Worm (Caenorhabditis elegans): Measurements from ENCODE around the gene cyp-13A12.

cyp-13A12 gene

DNA sequence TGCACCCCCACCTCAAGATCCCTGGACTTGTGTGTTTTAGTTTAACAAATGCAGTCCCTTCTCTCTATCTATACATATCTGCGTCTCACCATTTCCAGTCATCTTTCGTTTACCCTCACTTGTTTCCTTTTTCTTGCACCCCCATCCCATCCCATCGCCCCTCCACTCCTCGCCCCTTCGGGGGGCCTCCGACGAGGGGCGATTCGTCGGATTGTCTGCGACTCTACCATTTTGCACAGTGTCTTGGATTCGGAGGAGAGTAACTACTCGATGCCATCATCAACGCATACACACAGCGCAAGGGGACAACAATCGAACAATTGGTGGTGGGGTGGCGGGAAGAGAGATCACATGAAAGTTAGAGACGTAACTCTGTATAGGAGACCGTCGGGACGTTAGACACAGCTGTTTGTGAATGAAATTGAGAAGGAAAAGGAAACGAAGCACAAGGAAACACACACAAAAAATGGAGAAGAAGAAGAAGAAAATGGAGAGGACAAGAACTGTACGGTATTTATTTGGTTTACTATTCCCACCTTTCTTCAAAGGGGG lies 38.1 kb downstream of the cyp-13A12 start (continued):
- TF ChIP-seq nhr-11 (tag; optimal IDR thresholded peaks at IDR 0.05), result no peak
- peak; percentile 95 for TF ChIP-seq ref-2 (tag; optimal IDR thresholded peaks at IDR 0.05)
- no peak for TF ChIP-seq fkh-6 (tag; optimal IDR thresholded peaks at IDR 0.05)
- TF ChIP-seq sox-4 (tag; optimal IDR thresholded peaks at IDR 0.05), result no peak
- no peak for TF ChIP-seq mec-3 (tag; optimal IDR thresholded peaks at IDR 0.05; ENCODE audit: borderline replicate concordance)
- no peak for TF ChIP-seq pqm-1 (tag; optimal IDR thresholded peaks at IDR 0.05)
- peak; percentile 87 for TF ChIP-seq pha-2 (tag; optimal IDR thresholded peaks at IDR 0.05)
- TF ChIP-seq ceh-34 (tag; optimal IDR thresholded peaks at IDR 0.05), result peak; percentile 96
- peak; percentile 92 for TF ChIP-seq ceh-19 (GFP tag; optimal IDR thresholded peaks at IDR 0.05)
- TF ChIP-seq ceh-30 (tag; optimal IDR thresholded peaks at IDR 0.05), result peak; percentile 56
- no peak for TF ChIP-seq zip-5 (tag; optimal IDR thresholded peaks at IDR 0.05)
- TF ChIP-seq dve-1 (tag; optimal IDR thresholded peaks at IDR 0.05), result peak; percentile 58
- TF ChIP-seq unc-3 (GFP tag; conservative IDR thresholded peaks at IDR 0.05), result no peak
- TF ChIP-seq unc-3 (tag; optimal IDR thresholded peaks at IDR 0.05), result peak; percentile 79
- TF ChIP-seq elt-4 (tag; optimal IDR thresholded peaks at IDR 0.05), result no peak
- peak; percentile 51 for TF ChIP-seq hlh-15 (tag; optimal IDR thresholded peaks at IDR 0.05)
- TF ChIP-seq ets-4 (tag; optimal IDR thresholded peaks at IDR 0.05), result peak; percentile 77
- peak; percentile 54 for TF ChIP-seq ceh-48 (tag; optimal IDR thresholded peaks at IDR 0.05)
- peak; percentile 75 for TF ChIP-seq T23F11.4 (GFP tag; optimal IDR thresholded peaks at IDR 0.05)
- peak; percentile 35 for TF ChIP-seq nhr-232 (tag; optimal IDR thresholded peaks at IDR 0.05)
- peak; percentile 65 for TF ChIP-seq syd-9 (tag; optimal IDR thresholded peaks at IDR 0.05)
- TF ChIP-seq pha-4 (tag; optimal IDR thresholded peaks at IDR 0.05), result no peak
- TF ChIP-seq che-1 (tag; optimal IDR thresholded peaks at IDR 0.05), result peak; percentile 61
- peak; percentile 88 for TF ChIP-seq dmd-4 (tag; optimal IDR thresholded peaks at IDR 0.05; ENCODE audit: borderline replicate concordance)
- peak; percentile 50 for TF ChIP-seq hlh-6 (tag; optimal IDR thresholded peaks at IDR 0.05)
- TF ChIP-seq ceh-9 (tag; optimal IDR thresholded peaks at IDR 0.05), result no peak
- TF ChIP-seq pag-3 (tag; optimal IDR thresholded peaks at IDR 0.05; ENCODE audit: borderline replicate concordance), result peak; percentile 51
- peak; percentile 63 for TF ChIP-seq pat-9 (tag; optimal IDR thresholded peaks at IDR 0.05)
- peak; percentile 54 for TF ChIP-seq lim-6 (tag; optimal IDR thresholded peaks at IDR 0.05)
- peak; percentile 48 for TF ChIP-seq eyg-1 (tag; optimal IDR thresholded peaks at IDR 0.05)
- peak; percentile 74 for TF ChIP-seq unc-86 (tag; optimal IDR thresholded peaks at IDR 0.05)
- TF ChIP-seq ceh-14 (tag; optimal IDR thresholded peaks at IDR 0.05), result peak; percentile 84
- TF ChIP-seq fkh-10 (GFP tag; optimal IDR thresholded peaks at IDR 0.05), result peak; percentile 23
- peak; percentile 86 for TF ChIP-seq ceh-2 (tag; optimal IDR thresholded peaks at IDR 0.05)
- no peak for TF ChIP-seq npax-4 (tag; optimal IDR thresholded peaks at IDR 0.05)
- peak; percentile 93 for TF ChIP-seq hlh-30 (tag; optimal IDR thresholded peaks at IDR 0.05; ENCODE audit: insufficient read depth)
- no peak for TF ChIP-seq C38D4.7 (GFP tag; optimal IDR thresholded peaks at IDR 0.05)
- peak; percentile 61 for TF ChIP-seq madf-2 (tag; optimal IDR thresholded peaks at IDR 0.05)

DNA sequence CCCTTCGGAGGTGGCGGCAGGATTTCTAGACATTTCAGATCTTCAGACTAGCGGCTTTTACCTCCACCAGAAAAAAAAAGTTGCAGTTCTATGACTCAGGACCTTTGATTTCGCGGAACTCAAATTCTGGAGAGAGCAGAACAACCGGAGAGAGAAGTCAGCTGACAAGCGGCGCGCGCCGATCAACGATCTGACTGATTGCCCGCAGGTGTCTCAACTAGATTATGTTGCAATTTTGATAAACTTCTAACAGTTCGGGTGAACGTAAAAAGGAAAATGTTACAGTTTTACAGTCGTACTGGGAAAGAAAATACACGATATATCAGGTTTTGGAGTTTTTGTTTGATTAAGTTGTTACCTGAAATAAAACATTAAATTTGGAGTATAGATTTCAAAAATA lies 38.6 kb downstream of the cyp-13A12 start:
- no peak for TF ChIP-seq ceh-9 (tag; optimal IDR thresholded peaks at IDR 0.05)

DNA sequence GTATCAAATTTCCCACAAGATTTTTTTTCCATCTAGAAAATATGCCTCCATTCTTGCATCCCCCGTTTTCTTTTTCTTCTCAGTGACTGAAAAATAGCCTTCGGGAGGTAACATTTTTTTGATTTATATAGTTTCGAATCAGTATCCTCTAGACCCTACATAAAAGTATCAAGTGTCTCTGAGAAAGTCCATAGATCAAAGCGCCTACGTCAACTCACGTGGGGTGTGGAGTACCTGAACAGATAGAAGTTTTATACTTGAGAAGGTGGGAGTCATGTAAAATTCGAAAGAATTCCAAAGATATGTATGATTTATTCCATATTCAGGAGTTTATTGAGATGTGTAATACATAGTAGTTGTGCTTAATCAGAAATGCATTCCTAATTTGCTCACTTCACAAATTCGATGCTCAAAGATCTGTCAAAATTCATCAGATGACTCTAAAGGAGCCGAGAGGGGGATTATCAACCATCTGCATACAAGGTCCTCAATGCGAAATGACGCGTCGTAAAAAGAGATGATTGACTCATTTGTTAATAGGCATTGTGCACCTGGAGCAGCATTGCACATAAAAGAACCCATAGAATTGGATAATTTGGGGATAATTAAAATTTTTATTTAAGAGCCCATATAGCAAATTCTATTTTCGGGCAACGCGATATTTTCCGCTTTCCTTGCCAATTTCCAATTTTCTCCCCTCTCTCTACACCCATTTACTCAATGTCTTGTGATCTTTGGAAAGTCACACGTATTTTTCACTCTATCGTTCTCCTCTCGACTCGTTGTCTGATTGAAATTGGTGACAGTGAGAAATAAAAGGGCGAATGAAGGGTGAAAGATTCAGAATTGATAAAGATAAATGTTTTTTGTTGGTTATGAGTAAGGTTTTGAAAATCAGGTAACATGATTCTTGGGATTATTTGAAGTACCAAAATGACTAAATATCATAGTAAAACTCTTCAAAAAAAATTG lies 40.2 kb downstream of the cyp-13A12 start:
- TF ChIP-seq unc-86 (tag; optimal IDR thresholded peaks at IDR 0.05) (no peak), rnt-1 (tag; optimal IDR thresholded peaks at IDR 0.05) (no peak), ceh-31 (tag; optimal IDR thresholded peaks at IDR 0.05) (peak; percentile 63), C38D4.7 (GFP tag; optimal IDR thresholded peaks at IDR 0.05) (no peak), dve-1 (tag; optimal IDR thresholded peaks at IDR 0.05) (no peak), ref-2 (tag; optimal IDR thresholded peaks at IDR 0.05) (peak; percentile 31), sox-2 (GFP tag; IDR thresholded peaks at IDR 0.05) (peak; percentile 28; the same call in 1 of the 2 replicates), eyg-1 (tag; optimal IDR thresholded peaks at IDR 0.05) (no peak), ceh-14 (tag; optimal IDR thresholded peaks at IDR 0.05) (peak; percentile 70), odd-2 (tag; optimal IDR thresholded peaks at IDR 0.05) (no peak), syd-9 (tag; optimal IDR thresholded peaks at IDR 0.05) (no peak), unc-42 (tag; optimal IDR thresholded peaks at IDR 0.05) (peak; percentile 83), pag-3 (tag; optimal IDR thresholded peaks at IDR 0.05; ENCODE audit: borderline replicate concordance) (no peak), hlh-30 (tag; optimal IDR thresholded peaks at IDR 0.05; ENCODE audit: insufficient read depth) (peak; percentile 49)
